Worm (Caenorhabditis elegans) whole organism, L4/young adult: ENCODE results near the gene F54F7.14.

Experiments used
- W03F9.2 ChIP-seq: fragments of 150-350 bp; optimal IDR thresholded peaks from 2 replicates; lab custom pipeline; 2014; ENCODE audit warnings: missing biosample characterization, missing genetic modification characterization
- dao-5 ChIP-seq: sonication (generic microtip); optimal IDR thresholded peaks from 2 replicates; lab custom pipeline; 2016; ENCODE audit warnings: missing genotype, missing genetic modification characterization, moderate library complexity, missing compliant biosample characterization
- him-1 ChIP-seq: sonication (generic microtip); optimal IDR thresholded peaks from 2 replicates; lab custom pipeline; 2016; ENCODE audit warnings: missing genotype, missing genetic modification reagents, missing genetic modification characterization, missing compliant biosample characterization

ce11 chrX:11882800-11883199 lies 32.1 kb downstream of the F54F7.14 start, which contains the start of the genes Y62H9A.5 and ule-5:
- TF ChIP-seq dao-5 (tag; lab: Kevin White, UChicago) (no peak), W03F9.2 (tag; lab: Kevin White, UChicago) (no peak), him-1 (no peak)
